Worm (Caenorhabditis elegans) whole organism, L2 larva: ENCODE measurements around the gene BE0003N10.6.
"Not testable (repeated sequence)": the region's sequence is repeated elsewhere in the genome, so short reads cannot be mapped to it uniquely, and the experiment has no call there.

Experiments
- C34F6.9 ChIP-seq: fragments of 150-350 bp; optimal IDR thresholded peaks from 2 replicates; lab custom pipeline; 2014; ENCODE audit warnings: missing biosample characterization, missing genetic modification characterization
- F13H6.1 ChIP-seq: sonication (generic microtip); optimal IDR thresholded peaks from 2 replicates; lab custom pipeline; 2016; ENCODE audit warnings: missing genetic modification characterization, missing compliant biosample characterization
- R02D3.7 ChIP-seq: fragments of 150-350 bp; optimal IDR thresholded peaks from 2 replicates; lab custom pipeline; 2014; ENCODE audit warnings: missing biosample characterization, missing genetic modification characterization
- alr-1 ChIP-seq: fragments of 150-350 bp; optimal IDR thresholded peaks from 2 replicates; lab custom pipeline; 2014; ENCODE audit warnings: missing biosample characterization, missing genetic modification characterization
- ama-1 ChIP-seq: fragments of 150-350 bp; optimal IDR thresholded peaks from 2 replicates; lab custom pipeline; 2018; ENCODE audit warnings: inconsistent platforms
- blmp-1 ChIP-seq: sonication (generic microtip); optimal IDR thresholded peaks from 2 replicates; lab custom pipeline; 2017; ENCODE audit warnings: missing genetic modification characterization, mild to moderate bottlenecking, missing compliant biosample characterization, antibody characterized with exemption, moderate library complexity; ENCODE audit not compliant: insufficient read depth
- ceh-16 ChIP-seq: fragments of 150-350 bp; optimal IDR thresholded peaks from 2 replicates; lab custom pipeline; 2014; ENCODE audit warnings: missing biosample characterization, missing genetic modification characterization
- ceh-82 ChIP-seq: fragments of 150-350 bp; optimal IDR thresholded peaks from 2 replicates; lab custom pipeline; 2014; ENCODE audit warnings: missing biosample characterization, missing genetic modification characterization
- crh-2 ChIP-seq: sonication (generic microtip); optimal IDR thresholded peaks from 2 replicates; lab custom pipeline; 2017; ENCODE audit warnings: missing biosample characterization, missing genetic modification characterization
- dmd-4 ChIP-seq: sonication (generic microtip); optimal IDR thresholded peaks from 2 replicates; lab custom pipeline; 2017; ENCODE audit warnings: missing biosample characterization, missing genetic modification characterization
- egl-27 ChIP-seq: sonication (generic microtip); optimal IDR thresholded peaks from 3 replicates; lab custom pipeline; 2017; ENCODE audit warnings: missing biosample characterization, missing genetic modification reagents, missing genetic modification characterization
- fos-1 ChIP-seq: fragments of 150-350 bp; optimal IDR thresholded peaks from 2 replicates; lab custom pipeline; 2014; ENCODE audit warnings: missing biosample characterization, missing genetic modification characterization
- lin-13 ChIP-seq: fragments of 150-350 bp; optimal IDR thresholded peaks from 2 replicates; lab custom pipeline; 2014; ENCODE audit warnings: missing biosample characterization, missing genetic modification reagents, missing genetic modification characterization
- lin-39 ChIP-seq: fragments of 150-350 bp; optimal IDR thresholded peaks from 2 replicates; lab custom pipeline; 2014; ENCODE audit warnings: missing biosample characterization, missing genetic modification reagents, missing genetic modification characterization
- mab-5 ChIP-seq: fragments of 150-350 bp; optimal IDR thresholded peaks from 2 replicates; lab custom pipeline; 2014; ENCODE audit warnings: missing biosample characterization, missing genetic modification characterization
- mbf-1 ChIP-seq: sonication (generic microtip); optimal IDR thresholded peaks from 2 replicates; lab custom pipeline; 2017; ENCODE audit warnings: missing biosample characterization, missing genetic modification characterization
- nhr-10 ChIP-seq: sonication (generic microtip); optimal IDR thresholded peaks from 2 replicates; lab custom pipeline; 2017; ENCODE audit warnings: missing biosample characterization, missing genetic modification characterization
- nhr-11 ChIP-seq: fragments of 150-350 bp; optimal IDR thresholded peaks from 2 replicates; lab custom pipeline; 2014; ENCODE audit warnings: missing biosample characterization, missing genetic modification characterization
- nhr-12 ChIP-seq: fragments of 150-350 bp; optimal IDR thresholded peaks from 2 replicates; lab custom pipeline; 2014; ENCODE audit warnings: missing biosample characterization, missing genetic modification characterization
- nhr-129 ChIP-seq: fragments of 150-350 bp; optimal IDR thresholded peaks from 2 replicates; lab custom pipeline; 2014; ENCODE audit warnings: missing biosample characterization, missing genetic modification characterization
- nhr-21 ChIP-seq: fragments of 150-350 bp; optimal IDR thresholded peaks from 2 replicates; lab custom pipeline; 2014; ENCODE audit warnings: missing biosample characterization, missing genetic modification characterization
- nhr-237 ChIP-seq: fragments of 150-350 bp; optimal IDR thresholded peaks from 2 replicates; lab custom pipeline; 2014; ENCODE audit warnings: missing biosample characterization, missing genetic modification characterization
- nhr-25 ChIP-seq: fragments of 150-350 bp; sonication (generic microtip); optimal IDR thresholded peaks from 3 replicates; lab custom pipeline; 2014; ENCODE audit warnings: missing biosample characterization, missing genetic modification characterization
- nhr-6 ChIP-seq: fragments of 150-350 bp; optimal IDR thresholded peaks from 2 replicates; lab custom pipeline; 2014; ENCODE audit warnings: missing biosample characterization, missing genetic modification characterization
- nhr-77 ChIP-seq: fragments of 150-350 bp; optimal IDR thresholded peaks from 2 replicates; lab custom pipeline; 2014; ENCODE audit warnings: missing biosample characterization, missing genetic modification characterization
- peb-1 ChIP-seq: fragments of 150-350 bp; optimal IDR thresholded peaks from 2 replicates; lab custom pipeline; 2014; ENCODE audit warnings: missing biosample characterization, missing genetic modification characterization
- sem-4 ChIP-seq: fragments of 150-350 bp; optimal IDR thresholded peaks from 2 replicates; lab custom pipeline; 2014; ENCODE audit warnings: missing biosample characterization, missing genetic modification reagents, missing genetic modification characterization
- skn-1 ChIP-seq: sonication (generic microtip); optimal IDR thresholded peaks from 2 replicates; lab custom pipeline; 2017; ENCODE audit warnings: missing biosample characterization, missing genetic modification characterization
- sma-9 ChIP-seq, 2 experiments: fragments of 150-350 bp in 1 of 2; sonication (generic microtip) in 1 of 2; optimal IDR thresholded peaks; 2 replicates each; lab custom pipeline; 2014 to 2016; ENCODE audit warnings: missing genetic modification characterization in 2 of 2, mild to moderate bottlenecking in 1 of 2, missing biosample characterization in 1 of 2, missing compliant biosample characterization in 1 of 2, missing genetic modification reagents in 1 of 2, moderate library complexity in 1 of 2
- snpc-4 ChIP-seq: fragments of 150-350 bp; optimal IDR thresholded peaks from 2 replicates; lab custom pipeline; 2014; ENCODE audit warnings: missing biosample characterization, missing genetic modification characterization
- unc-55 ChIP-seq: fragments of 150-350 bp; sonication (generic microtip); optimal IDR thresholded peaks from 3 replicates; lab custom pipeline; 2014; ENCODE audit warnings: missing biosample characterization, missing genetic modification reagents, missing genetic modification characterization
- zag-1 ChIP-seq: fragments of 150-350 bp; optimal IDR thresholded peaks from 2 replicates; lab custom pipeline; 2014; ENCODE audit warnings: missing biosample characterization, missing genetic modification characterization
- ztf-4 ChIP-seq: fragments of 150-350 bp; optimal IDR thresholded peaks from 2 replicates; lab custom pipeline; 2014; ENCODE audit warnings: missing biosample characterization, missing genetic modification characterization

BE0003N10.6 gene

DNA sequence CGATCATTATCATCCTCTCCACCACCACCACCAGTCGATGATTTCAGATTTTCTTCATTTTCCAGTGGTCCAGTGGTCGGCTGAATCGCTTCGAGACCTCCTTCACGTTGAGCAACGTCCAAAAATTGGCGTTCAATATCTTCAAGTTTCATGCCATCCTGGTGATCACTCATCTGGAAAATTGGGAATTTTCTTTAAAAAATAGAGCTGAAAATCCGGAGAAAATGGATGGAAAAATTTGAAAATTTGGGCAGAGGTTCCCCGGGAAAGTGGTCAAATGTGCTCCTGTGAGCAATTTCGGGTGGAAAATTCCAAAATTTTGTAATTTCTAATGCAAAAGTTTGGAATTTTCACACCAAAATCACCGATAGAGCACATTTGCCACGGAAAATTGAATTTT lies 16.5 kb upstream of the BE0003N10.6 start, which contains the start of gene uaf-1:
Gene uaf-1 (minus strand): TSS at position 173 of the 400 bp plus-strand sequence.
- not testable (repeated sequence) for TF ChIP-seq egl-27, nhr-129, zag-1 (tag; lab: Kevin White, UChicago)

DNA sequence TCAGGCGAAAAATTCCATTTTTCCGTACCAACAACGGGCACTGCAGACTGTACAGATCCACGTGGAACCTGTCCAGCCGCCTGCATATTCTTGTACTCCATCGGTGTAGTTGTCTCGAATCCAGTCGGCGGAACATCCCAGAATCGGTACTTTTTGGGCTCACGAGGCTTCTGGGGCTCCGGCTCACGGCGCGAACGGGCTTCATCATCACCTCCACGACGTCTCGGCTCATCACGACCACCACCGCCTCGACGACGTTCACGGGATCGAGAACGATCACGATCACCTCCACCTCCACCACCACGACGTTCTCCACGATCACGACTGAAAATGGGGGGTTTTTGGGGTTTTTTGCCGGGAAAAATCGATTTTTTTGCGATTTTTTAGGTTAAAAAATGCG lies 14.3 kb upstream of the BE0003N10.6 start:
- TF ChIP-seq dmd-4, result no peak
- no peak for TF ChIP-seq nhr-25
- no peak for TF ChIP-seq alr-1
- no peak for TF ChIP-seq mab-5 (tag; lab: Kevin White, UChicago)
- no peak for TF ChIP-seq nhr-77 (tag; lab: Kevin White, UChicago)
- TF ChIP-seq nhr-237 (tag; lab: Kevin White, UChicago), result no peak
- TF ChIP-seq nhr-11, result no peak
- no peak for TF ChIP-seq nhr-21 (tag; lab: Kevin White, UChicago)

DNA sequence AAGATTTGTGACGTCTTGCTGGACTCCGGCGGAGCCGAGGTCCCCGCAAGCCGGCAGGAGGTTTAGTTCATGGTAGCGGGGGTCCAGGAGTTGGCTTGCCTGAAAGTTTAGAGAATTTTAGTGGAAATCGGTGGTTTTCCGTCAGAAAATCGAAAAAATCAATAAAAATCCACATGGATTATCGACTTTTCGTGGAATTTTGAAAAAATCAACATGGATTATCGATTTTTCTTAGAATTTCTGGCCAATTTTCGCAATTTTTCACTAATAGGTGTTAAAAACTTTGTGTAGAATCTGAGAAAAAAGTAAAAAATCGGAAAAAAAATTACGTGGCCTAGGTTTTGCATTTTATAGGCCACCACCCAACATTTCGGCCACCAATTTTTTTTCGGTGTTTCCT lies 980 bp downstream of the BE0003N10.6 start:
- no peak for TF ChIP-seq nhr-25
- TF ChIP-seq mab-5 (tag; lab: Kevin White, UChicago), result no peak
- no peak for TF ChIP-seq peb-1 (tag; lab: Kevin White, UChicago)
- TF ChIP-seq nhr-12 (tag; lab: Kevin White, UChicago), result no peak
- no peak for TF ChIP-seq lin-13 (GFP tag; lab: Kevin White, UChicago)
- TF ChIP-seq nhr-10 (tag; lab: Kevin White, UChicago), result no peak
- no peak for TF ChIP-seq ztf-4 (tag; lab: Kevin White, UChicago)
- TF ChIP-seq ceh-82 (tag; lab: Kevin White, UChicago), result no peak
- TF ChIP-seq ama-1 (lab: Kevin White, UChicago), result no peak
- no peak for TF ChIP-seq crh-2
- no peak for TF ChIP-seq zag-1 (tag; lab: Kevin White, UChicago)
- no peak for TF ChIP-seq sem-4 (tag; lab: Kevin White, UChicago)
- TF ChIP-seq nhr-21 (tag; lab: Kevin White, UChicago), result no peak
- TF ChIP-seq blmp-1 (tag; lab: Kevin White, UChicago), result no peak

DNA sequence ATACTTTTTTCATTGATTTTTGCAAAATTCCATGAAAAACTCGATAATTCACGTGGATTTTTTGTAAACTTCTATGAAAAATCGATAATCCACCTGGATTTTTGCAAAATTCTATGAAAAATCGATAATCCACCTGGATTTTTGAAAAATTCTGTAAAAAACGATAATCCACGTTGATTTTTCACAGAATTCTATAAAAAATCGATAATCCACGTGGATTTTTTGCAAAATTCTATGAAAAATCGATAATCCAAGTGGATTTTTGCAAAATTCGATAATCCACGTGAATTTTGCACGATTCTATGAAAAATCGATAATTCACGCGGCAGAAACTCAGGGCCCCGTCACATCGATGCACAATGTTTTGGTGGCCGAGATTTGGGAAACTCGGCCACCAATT lies 1.8 kb downstream of the BE0003N10.6 start:
- TF ChIP-seq peb-1 (tag; lab: Kevin White, UChicago) (no peak), fos-1 (tag; lab: Kevin White, UChicago) (no peak), ztf-4 (tag; lab: Kevin White, UChicago) (no peak)

DNA sequence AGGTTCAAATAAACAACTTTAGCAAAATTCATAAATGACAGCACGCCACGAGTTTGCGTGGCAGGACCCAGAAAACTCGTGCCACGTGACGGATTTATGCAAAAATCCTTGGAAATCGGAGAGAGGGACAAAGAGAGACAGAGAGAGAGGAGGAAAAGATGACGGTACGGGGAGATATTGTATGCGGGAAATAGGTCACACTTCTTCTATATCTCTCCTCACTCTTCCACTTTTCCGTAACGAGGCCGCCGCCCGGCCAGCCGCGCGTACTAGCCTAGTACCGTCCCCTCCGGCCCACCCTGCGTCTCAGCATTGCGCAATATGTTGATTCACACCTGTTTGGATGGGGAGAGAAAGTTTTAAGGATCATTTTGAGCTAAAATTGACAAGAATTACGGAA lies 5.8 kb downstream of the BE0003N10.6 start:
- TF ChIP-seq nhr-6 (tag; lab: Kevin White, UChicago) (no peak), snpc-4 (tag; lab: Kevin White, UChicago) (no peak), dmd-4 (no peak), egl-27 (tag; lab: Kevin White, UChicago) (no peak)
- TF ChIP-seq, all 48 proteins: peak for 0

DNA sequence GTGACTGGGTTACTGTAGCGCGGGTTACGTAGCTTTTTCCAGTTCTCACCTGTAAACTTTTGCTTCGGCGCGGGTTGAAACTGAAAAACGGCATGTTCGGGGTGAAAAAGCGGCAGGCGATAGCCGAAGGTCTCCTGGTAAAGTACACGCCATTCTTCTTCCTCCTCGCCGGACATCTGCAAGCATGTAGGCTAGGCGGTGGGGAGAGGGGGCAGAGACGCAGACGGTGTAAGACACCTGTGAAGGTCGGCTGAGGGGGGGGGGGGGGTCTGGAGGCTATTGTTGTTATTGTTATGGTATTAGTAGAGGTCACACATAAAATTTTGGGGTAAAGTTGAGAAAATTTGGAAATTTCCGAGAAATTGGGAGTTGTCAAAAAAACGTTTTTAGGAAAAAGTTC lies 6.8 kb downstream of the BE0003N10.6 start, which contains the start of gene fbxo-11.2:
Gene fbxo-11.2 (minus strand): TSS at position 176 of the 400 bp plus-strand sequence.
- TF ChIP-seq nhr-25 (peak; percentile 3), lin-13 (GFP tag; lab: Kevin White, UChicago) (no peak), nhr-11 (no peak), nhr-237 (tag; lab: Kevin White, UChicago) (no peak), C34F6.9 (tag; lab: Kevin White, UChicago) (no peak)

DNA sequence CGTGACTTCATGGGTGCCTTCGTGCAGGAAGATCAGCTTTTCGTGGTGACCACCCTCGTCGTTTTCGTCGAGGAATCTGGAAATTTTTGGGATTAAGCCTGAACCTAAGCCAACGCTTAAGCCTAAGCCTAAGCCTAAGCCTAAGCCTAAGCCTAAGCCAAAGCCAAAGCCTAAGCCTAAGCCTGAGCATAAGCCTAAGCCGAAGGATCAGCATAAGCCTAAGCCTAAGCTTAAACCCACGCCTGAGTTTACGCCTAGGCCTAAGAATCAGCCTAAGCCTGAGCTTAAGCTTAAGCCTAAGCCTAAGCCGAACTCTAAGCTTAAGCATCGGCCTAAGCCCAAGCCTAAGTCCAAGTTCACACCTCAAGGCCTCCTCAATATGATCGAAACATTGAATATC lies 7.6 kb downstream of the BE0003N10.6 start:
- no peak for TF ChIP-seq nhr-129 (tag; lab: Kevin White, UChicago)

DNA sequence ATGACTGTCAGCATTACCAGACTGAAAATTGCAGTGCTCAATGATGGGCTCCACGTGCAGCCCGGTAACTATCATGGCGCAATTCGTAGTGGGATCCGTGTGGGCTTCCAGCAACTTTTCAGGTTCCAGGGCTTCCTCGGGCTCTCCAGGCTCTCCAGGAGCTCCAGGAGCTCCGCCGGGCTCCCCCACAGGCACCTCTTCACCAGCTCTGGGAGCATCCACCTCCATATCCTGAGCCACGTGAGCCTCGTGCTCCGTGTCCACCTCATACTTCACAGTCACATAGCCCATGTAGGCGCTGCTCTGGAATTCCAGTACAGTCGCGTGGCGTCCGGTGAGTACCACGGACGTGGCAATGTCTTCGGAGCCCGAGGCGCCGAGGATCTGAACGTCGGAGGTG lies 8.0 kb downstream of the BE0003N10.6 start:
- TF ChIP-seq R02D3.7 (tag; lab: Kevin White, UChicago) (no peak), lin-39 (tag; lab: Kevin White, UChicago) (no peak), ceh-16 (tag; lab: Kevin White, UChicago) (no peak), nhr-6 (tag; lab: Kevin White, UChicago) (no peak), nhr-25 (no peak), crh-2 (no peak), sma-9 (GFP tag; optimal IDR thresholded peaks at IDR 0.05; lab: Kevin White, UChicago) (no peak), sma-9 (tag; optimal IDR thresholded peaks at IDR 0.05; lab: Kevin White, UChicago) (no peak), mbf-1 (tag; lab: Kevin White, UChicago) (no peak), nhr-129 (tag; lab: Kevin White, UChicago) (no peak), nhr-12 (tag; lab: Kevin White, UChicago) (no peak), nhr-237 (tag; lab: Kevin White, UChicago) (no peak), unc-55 (GFP tag; lab: Kevin White, UChicago) (no peak), fos-1 (tag; lab: Kevin White, UChicago) (no peak), C34F6.9 (tag; lab: Kevin White, UChicago) (no peak), mab-5 (tag; lab: Kevin White, UChicago) (no peak), F13H6.1 (tag; lab: Kevin White, UChicago) (no peak), skn-1 (tag; lab: Kevin White, UChicago) (no peak)
